Fruit fly (Drosophila melanogaster) whole organism: ENCODE measurements around the gene CG10508.

Experiments used
- CG8478 ChIP-seq: fragments of >200 bp; optimal IDR thresholded peaks from 2 replicates; lab custom pipeline; 2018; ENCODE audit warnings: inconsistent platforms
- Dll ChIP-seq: fragments of >200 bp; optimal IDR thresholded peaks from 2 replicates; lab custom pipeline; 2017
- EcR ChIP-seq, 2 experiments: fragments of >200 bp; optimal IDR thresholded peaks; 2 replicates each; lab custom pipeline; 2017; ENCODE audit warnings: missing biosample characterization in 2 of 2, missing genetic modification characterization in 2 of 2, missing genetic modification reagents in 2 of 2
- pan ChIP-seq: fragments of >200 bp; optimal IDR thresholded peaks from 2 replicates; lab custom pipeline; 2017
- psq ChIP-seq: fragments of >200 bp; optimal IDR thresholded peaks from 2 replicates; lab custom pipeline; 2017
- usp ChIP-seq: fragments of >200 bp; optimal IDR thresholded peaks from 2 replicates; lab custom pipeline; 2017; ENCODE audit warnings: missing biosample characterization, missing genetic modification characterization, mixed read lengths

Gene CG10508

DNA sequence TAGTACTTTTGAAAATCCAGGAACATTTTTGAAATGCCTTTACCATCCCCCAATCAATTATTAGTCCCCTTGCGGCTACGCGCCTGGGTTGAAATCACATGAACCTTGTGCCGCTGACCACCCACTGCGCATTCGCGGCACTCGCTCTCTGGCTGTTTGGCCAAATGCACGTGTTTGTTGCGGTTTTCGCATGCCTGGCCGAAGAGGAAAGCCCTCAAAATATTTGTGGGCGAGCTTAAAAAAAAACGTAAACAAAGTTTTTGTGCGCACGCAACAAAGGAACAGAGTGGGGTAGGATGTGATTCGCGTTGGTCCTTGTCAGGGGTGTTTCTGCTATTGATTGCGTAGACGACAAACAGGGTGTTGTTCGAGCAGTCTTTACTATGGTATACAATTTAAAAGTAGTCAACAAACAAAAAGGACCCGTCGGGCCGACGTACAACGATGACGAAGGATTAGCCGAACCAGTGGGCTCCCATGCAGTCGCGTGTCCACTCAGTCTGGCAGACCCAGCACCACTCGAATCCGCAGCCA lies 15.6 kb upstream of the CG10508 start:
- TF ChIP-seq psq (no peak), usp (GFP tag; lab: Kevin White, UChicago) (no peak), EcR (GFP tag; optimal IDR thresholded peaks at IDR 0.05; lab: Kevin White, UChicago) (no peak), CG8478 (no peak), Dll (lab: Kevin White, UChicago) (no peak), pan (lab: Kevin White, UChicago) (no peak)

DNA sequence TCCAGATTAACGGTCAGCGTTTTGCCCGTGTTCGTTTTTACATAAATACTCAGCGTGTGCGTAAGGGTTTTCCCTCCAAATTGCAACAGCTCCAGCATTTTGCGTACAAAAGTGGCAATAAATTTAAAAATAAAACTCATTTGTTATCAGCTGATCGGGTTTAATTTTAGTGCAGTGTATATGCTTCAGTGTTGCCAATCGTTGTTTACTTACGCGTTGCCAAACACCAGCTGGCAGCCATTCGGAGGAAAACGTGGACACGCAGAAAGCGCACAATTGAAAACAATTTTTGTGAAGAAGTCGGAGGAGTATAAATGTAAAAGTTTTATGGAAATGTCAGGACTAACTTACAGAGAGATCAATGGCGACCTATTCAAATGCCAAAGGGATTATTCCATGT lies 13.5 kb upstream of the CG10508 start, which contains the start of the genes Targ3 and park:
TSS of gene Targ3 (plus strand) at position 269 of the 400 bp plus-strand sequence.
TSS of gene park (minus strand) at position 291 of the 400 bp plus-strand sequence.
- TF ChIP-seq psq = no peak
- no peak for TF ChIP-seq pan (lab: Kevin White, UChicago)
- no peak for TF ChIP-seq Dll (lab: Kevin White, UChicago)
- TF ChIP-seq EcR (GFP tag; optimal IDR thresholded peaks at IDR 0.05; lab: Kevin White, UChicago) = no peak
- no peak for TF ChIP-seq usp (GFP tag; lab: Kevin White, UChicago)
- TF ChIP-seq CG8478 = no peak

DNA sequence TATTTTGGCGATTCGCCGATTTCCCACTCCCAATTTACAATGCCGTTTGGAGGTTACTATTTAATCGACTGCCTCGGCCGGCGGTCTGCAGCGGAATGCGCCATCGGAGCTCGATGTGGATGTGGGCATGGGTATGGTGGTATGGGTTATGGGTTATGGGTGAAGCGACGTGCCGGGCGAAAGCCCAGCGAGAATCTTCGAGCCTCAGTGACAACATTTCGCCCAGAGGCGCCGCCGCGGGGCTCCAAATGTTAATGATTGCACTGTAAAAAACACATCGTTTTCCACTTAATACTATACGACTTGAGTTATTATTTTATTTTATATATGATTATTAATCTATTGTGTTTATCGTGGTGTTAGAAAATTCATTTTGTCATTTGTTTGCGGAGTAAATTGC lies 9.4 kb upstream of the CG10508 start:
- TF ChIP-seq EcR (GFP tag; optimal IDR thresholded peaks at IDR 0.05; lab: Kevin White, UChicago) (no peak), pan (lab: Kevin White, UChicago) (no peak), psq (no peak), CG8478 (no peak), usp (GFP tag; lab: Kevin White, UChicago) (no peak), Dll (lab: Kevin White, UChicago) (no peak)

DNA sequence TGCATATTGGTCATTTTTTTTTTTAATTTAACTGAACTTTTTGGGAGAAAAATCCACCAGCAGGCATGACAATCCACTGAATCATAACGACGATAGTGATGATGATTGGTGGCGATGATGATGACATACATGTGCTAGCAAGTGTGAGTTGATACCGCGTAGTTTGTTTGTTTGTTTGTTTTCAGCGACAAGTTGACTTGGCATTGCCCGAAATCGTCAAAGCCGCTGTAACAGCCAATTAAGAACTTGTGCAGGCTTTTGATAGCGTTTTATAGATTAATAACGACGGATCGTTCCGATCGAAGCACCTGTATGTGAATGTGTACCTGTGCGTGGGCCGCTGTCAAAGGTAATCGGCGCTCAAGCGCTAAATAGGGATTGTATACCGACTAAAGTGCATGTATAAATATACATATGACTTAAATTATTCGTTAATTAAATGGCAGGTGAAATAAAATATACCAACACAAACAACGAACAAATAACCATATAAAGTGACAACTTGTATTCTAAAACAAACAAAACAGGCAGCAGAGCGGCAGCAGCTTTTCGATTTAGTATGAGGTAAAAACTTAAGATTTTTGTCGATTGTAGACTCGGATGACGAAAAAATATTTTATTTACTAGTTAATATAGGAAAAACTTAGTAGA lies 8.6 kb upstream of the CG10508 start:
- TF ChIP-seq CG8478 (no peak), Dll (lab: Kevin White, UChicago) (no peak), pan (lab: Kevin White, UChicago) (no peak), psq (no peak), EcR (GFP tag; optimal IDR thresholded peaks at IDR 0.05; lab: Kevin White, UChicago) (no peak), usp (GFP tag; lab: Kevin White, UChicago) (no peak)

DNA sequence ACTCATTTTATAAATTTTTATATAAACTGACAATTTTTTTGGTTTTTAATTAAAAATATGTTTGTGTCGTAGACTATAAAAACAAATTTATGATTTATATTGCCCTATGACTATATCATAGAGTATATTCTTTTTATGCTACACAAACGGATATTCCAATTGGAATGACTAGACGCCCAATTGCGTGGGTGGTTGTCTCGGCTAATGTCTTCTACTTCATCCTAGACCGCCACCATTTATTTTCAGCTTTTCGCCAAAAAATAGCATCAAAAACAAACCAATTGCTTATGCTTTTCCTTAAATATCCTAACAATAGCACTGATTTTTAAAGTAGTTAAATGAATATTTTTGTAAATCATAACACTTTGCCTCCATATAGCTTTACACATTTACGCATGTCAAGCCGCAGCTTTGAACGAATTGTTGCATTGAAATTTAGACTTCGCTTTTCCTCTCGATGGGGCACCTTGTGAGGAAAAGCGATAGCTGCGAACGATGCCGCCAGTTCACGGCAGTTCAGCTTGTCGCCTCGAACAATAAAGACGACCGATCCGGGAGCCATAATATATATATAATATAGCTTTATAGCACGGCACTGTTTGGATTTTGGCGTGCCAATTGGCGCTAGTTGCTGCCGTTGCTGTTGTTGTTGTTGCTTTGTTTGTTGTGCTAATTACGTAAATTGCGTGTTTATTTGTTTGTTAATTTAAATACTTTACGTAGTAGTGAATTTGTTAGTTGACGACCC lies 7.8 kb upstream of the CG10508 start:
- TF ChIP-seq EcR (GFP tag; optimal IDR thresholded peaks at IDR 0.05; lab: Kevin White, UChicago) (peak in 1 of 2 experiments; percentile 52), usp (GFP tag; lab: Kevin White, UChicago) (no peak), Dll (lab: Kevin White, UChicago) (no peak), pan (lab: Kevin White, UChicago) (no peak)

DNA sequence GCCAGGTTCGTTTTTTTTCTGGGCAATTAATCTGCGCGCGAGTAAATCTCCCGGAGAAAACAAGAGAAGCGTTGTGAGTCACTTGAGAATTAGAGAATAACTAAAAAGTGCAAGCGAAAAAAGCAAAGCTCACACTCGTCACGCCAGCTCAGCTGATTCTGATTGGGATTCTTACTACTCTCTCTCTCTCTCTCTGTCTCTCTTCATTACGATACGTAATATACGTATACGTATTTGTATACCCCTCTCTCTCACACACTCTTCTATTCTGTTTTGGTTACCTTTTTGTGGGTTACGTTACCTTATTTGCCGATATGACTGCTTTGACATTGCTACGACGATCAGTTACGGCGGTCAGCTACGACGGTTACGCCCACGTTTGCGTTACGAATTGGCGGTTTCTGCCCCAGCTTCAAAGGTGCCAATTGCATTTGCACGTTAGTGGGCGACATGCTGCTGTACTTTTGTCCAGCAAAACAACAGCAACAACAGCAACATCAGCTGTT lies 7.2 kb upstream of the CG10508 start, which contains the start of the genes Targ1, CG10512 and Targ2:
TSS of gene Targ1 (minus strand) at position 106 of the 506 bp plus-strand sequence.
TSS of gene CG10512 (plus strand) at position 144 of the 506 bp plus-strand sequence.
TSS of gene Targ2 (minus strand) at position 456 of the 506 bp plus-strand sequence.
- TF ChIP-seq EcR (GFP tag; optimal IDR thresholded peaks at IDR 0.05; lab: Kevin White, UChicago) (no peak), usp (GFP tag; lab: Kevin White, UChicago) (no peak), CG8478 (no peak), pan (lab: Kevin White, UChicago) (no peak), Dll (lab: Kevin White, UChicago) (no peak), psq (no peak)

DNA sequence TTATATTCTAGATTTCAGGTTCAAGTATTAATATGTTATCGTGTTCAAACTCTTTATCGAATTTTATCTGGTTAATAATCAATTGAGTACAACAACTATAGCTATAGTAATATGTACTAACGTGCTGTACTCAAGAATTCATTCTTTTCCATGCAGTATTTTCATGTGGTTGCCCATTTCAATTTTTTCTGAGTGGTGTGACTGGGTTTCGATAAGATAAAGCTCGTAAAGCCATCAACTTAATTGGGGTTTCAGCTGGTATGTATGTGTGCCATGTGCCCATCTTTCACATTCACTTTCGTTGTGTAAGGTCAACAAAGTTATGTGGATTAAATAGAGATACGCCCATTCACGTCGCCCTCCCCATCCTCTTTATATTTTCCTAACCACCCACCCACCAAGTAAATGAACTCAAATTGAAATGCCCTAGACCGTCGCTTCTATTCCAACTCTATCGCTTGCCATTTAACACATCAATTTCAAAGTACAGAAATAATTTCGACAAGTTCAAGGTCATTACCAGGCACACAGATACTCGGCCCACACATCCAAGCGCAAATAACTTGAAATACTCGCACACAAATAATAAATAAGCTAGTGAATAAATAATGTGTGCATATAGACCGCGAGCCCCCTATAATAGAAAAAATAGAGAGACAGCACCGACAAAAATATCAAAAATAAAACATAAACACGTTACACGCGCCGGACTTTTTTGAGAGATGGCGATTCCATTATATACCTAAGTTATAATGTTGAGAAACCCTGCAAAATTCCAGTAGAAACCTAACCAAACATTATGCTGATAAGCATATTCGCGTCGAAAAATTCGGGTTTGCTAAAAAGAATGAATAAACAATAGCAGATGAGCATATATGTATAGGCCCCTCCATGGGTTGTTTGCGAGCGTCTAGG lies 5.2 kb upstream of the CG10508 start:
- TF ChIP-seq CG8478 (no peak), usp (GFP tag; lab: Kevin White, UChicago) (no peak), pan (lab: Kevin White, UChicago) (no peak)

DNA sequence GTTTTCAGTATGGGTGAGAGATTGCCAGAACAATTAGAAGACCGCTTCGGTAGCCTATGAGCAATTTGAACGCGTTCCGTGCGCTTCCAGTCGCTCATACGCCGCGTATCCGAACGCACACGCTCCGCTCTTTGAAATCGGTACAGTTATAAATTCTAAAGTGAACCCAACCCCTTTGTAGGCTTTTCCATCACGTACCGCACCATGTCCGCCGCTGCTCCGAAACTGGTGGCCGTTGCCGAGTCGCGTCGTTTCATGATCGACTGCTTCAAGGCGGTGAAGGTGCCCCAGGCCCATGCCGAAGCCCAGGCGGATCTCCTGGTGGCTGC lies 4.6 kb upstream of the CG10508 start:
- TF ChIP-seq EcR (GFP tag; optimal IDR thresholded peaks at IDR 0.05; lab: Kevin White, UChicago) (no peak), usp (GFP tag; lab: Kevin White, UChicago) (no peak), CG8478 (no peak), pan (lab: Kevin White, UChicago) (no peak), Dll (lab: Kevin White, UChicago) (no peak), psq (no peak)

DNA sequence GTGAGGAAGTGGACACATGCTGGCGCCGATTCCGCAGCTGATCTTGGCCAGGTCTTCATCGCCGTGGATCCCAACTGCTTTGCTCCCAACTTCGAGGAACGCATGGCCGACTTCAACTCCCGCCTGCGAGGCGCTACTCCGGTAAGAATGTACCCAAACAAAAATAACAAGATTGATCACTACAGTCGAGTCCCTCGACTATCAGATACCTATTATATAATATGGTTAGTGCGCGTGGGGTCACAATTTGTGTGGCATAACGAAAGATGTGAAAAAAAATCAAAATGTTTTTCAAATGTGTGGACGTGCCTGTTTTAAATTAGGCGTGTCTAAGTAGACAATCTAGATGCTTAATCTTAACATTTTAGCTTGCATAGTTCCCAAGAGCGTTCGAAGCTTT lies 3.5 kb upstream of the CG10508 start:
- TF ChIP-seq CG8478 (no peak), EcR (GFP tag; optimal IDR thresholded peaks at IDR 0.05; lab: Kevin White, UChicago) (no peak), Dll (lab: Kevin White, UChicago) (no peak), pan (lab: Kevin White, UChicago) (no peak), psq (no peak), usp (GFP tag; lab: Kevin White, UChicago) (no peak)

DNA sequence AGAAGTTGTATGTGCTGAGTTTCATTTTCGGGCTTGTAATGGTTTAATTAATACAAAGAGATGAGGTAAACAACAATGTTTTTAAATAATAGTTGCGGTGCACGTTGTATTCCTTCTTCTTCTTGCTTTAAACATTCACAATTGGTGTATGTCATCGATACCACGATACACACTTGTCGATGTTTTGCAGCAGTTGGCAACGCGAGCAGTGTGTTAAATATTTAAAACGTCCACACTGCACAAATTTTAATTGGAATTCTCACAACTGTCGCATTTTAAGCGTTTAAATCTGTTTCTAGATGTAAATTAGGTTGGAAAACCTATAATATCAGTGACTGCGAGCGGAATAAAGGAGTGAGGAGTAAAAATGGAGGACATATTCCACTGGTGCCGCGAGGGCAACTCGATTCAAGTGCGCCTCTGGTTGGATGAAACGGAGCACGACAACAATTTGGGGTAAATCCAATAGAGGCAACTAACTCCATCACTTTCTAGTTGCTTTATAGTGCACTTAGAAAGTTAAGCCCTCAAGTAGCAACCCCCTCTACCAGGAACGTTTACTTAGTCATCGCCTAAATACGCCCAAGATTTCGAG lies 6.8 kb downstream of the CG10508 start, which contains the start of the genes Trmt112 and Ilk:
TSS of gene Trmt112 (minus strand) at position 143 of the 595 bp plus-strand sequence.
TSS of gene Ilk (plus strand) at position 205 of the 595 bp plus-strand sequence.
- TF ChIP-seq usp (GFP tag; lab: Kevin White, UChicago) = no peak
- TF ChIP-seq Dll (lab: Kevin White, UChicago) = no peak
- no peak for TF ChIP-seq psq
